Fruit fly (Drosophila melanogaster) whole organism, prepupa: ENCODE data around the gene CG34462.

ENCODE experiments used
- Blimp-1 ChIP-seq: fragments of 200-800 bp; sonication (Bioruptor generic); optimal IDR thresholded peaks from 3 replicates; lab custom pipeline; 2017; ENCODE audit warnings: missing biosample characterization, missing genetic modification characterization, mild to moderate bottlenecking, moderate library complexity, missing genetic modification reagents
- CG10669 ChIP-seq: fragments of 200-800 bp; sonication (Bioruptor generic); optimal IDR thresholded peaks from 3 replicates; lab custom pipeline; 2018; ENCODE audit warnings: missing biosample characterization, mild to moderate bottlenecking, missing genetic modification characterization, moderate library complexity
- CG11762 ChIP-seq: fragments of 200-800 bp; sonication (Bioruptor generic); optimal IDR thresholded peaks from 3 replicates; lab custom pipeline; 2016; ENCODE audit warnings: missing biosample characterization, missing genetic modification characterization; ENCODE audit not compliant: insufficient read depth
- CG34406 ChIP-seq: fragments of 200-800 bp; sonication (Bioruptor generic); optimal IDR thresholded peaks from 3 replicates; lab custom pipeline; 2016; ENCODE audit warnings: missing biosample characterization, missing genetic modification characterization
- CG3919 ChIP-seq: fragments of 200-800 bp; sonication (Bioruptor generic); optimal IDR thresholded peaks from 3 replicates; lab custom pipeline; 2016; ENCODE audit warnings: missing biosample characterization, missing genetic modification characterization
- CG6163 ChIP-seq: fragments of 200-800 bp; sonication (Bioruptor generic); IDR thresholded peaks from 3 replicates; pipeline ENCODE4 v1.3.6; 2022; ENCODE audit warnings: missing biosample characterization, missing genetic modification characterization
- CG6276 ChIP-seq: fragments of 200-800 bp; sonication (Bioruptor generic); optimal IDR thresholded peaks from 2 replicates; lab custom pipeline; 2017; ENCODE audit warnings: missing biosample characterization, mild to moderate bottlenecking, missing genetic modification characterization
- CG6792 ChIP-seq: fragments of 200-800 bp; sonication (Bioruptor generic); optimal IDR thresholded peaks from 3 replicates; lab custom pipeline; 2016; ENCODE audit warnings: missing biosample characterization, missing genetic modification characterization
- CG6808 ChIP-seq: fragments of 200-800 bp; sonication (Bioruptor generic); optimal IDR thresholded peaks from 3 replicates; lab custom pipeline; 2017; ENCODE audit warnings: missing biosample characterization, missing genetic modification characterization, mild to moderate bottlenecking, moderate library complexity, missing genetic modification reagents
- CG6854 ChIP-seq: fragments of 200-800 bp; sonication (Bioruptor generic); optimal IDR thresholded peaks from 2 replicates; lab custom pipeline; 2017; ENCODE audit warnings: missing biosample characterization, mild to moderate bottlenecking, missing genetic modification characterization
- CG8119 ChIP-seq: fragments of 200-800 bp; sonication (Bioruptor generic); IDR thresholded peaks from 3 replicates; pipeline ENCODE4 v1.3.6; 2022; ENCODE audit warnings: missing biosample characterization, missing genetic modification characterization
- CG9139 ChIP-seq: fragments of 200-800 bp; sonication (Bioruptor generic); optimal IDR thresholded peaks from 3 replicates; lab custom pipeline; 2017; ENCODE audit warnings: missing biosample characterization, mild to moderate bottlenecking, missing genetic modification characterization
- Eip75B ChIP-seq: fragments of 200-800 bp; sonication (Bioruptor generic); optimal IDR thresholded peaks from 3 replicates; lab custom pipeline; 2016; ENCODE audit warnings: missing biosample characterization, missing genetic modification characterization
- Eip78C ChIP-seq: fragments of 200-800 bp; sonication (Bioruptor generic); peaks from one replicate; lab custom pipeline; 2016; ENCODE audit warnings: missing biosample characterization, missing genetic modification characterization
- Eip93F ChIP-seq: fragments of 200-800 bp; sonication (Bioruptor generic); optimal IDR thresholded peaks from 2 replicates; lab custom pipeline; 2016; ENCODE audit warnings: missing biosample characterization, mild to moderate bottlenecking, missing genetic modification characterization
- Ets21C ChIP-seq: fragments of 200-800 bp; sonication (Bioruptor generic); optimal IDR thresholded peaks from 3 replicates; lab custom pipeline; 2016; ENCODE audit warnings: missing biosample characterization, missing genetic modification characterization
- Ets96B ChIP-seq: fragments of 200-800 bp; optimal IDR thresholded peaks from 2 replicates; lab custom pipeline; 2019; ENCODE audit warnings: missing biosample characterization, mild to moderate bottlenecking, missing genetic modification characterization, moderate library complexity
- Hr4 ChIP-seq: fragments of 200-800 bp; sonication (Bioruptor generic); optimal IDR thresholded peaks from 3 replicates; lab custom pipeline; 2016; ENCODE audit warnings: missing biosample characterization, missing genetic modification characterization
- Lpt ChIP-seq: fragments of 200-800 bp; sonication (Bioruptor generic); optimal IDR thresholded peaks from 3 replicates; lab custom pipeline; 2016; ENCODE audit warnings: missing biosample characterization, missing genetic modification characterization
- Met ChIP-seq: fragments of 200-800 bp; sonication (Bioruptor generic); optimal IDR thresholded peaks from 3 replicates; lab custom pipeline; 2016; ENCODE audit warnings: missing biosample characterization, missing genetic modification characterization
- Sox102F ChIP-seq: fragments of 200-800 bp; sonication (Bioruptor generic); optimal IDR thresholded peaks from 2 replicates; lab custom pipeline; 2016; ENCODE audit warnings: missing biosample characterization, mild to moderate bottlenecking, missing genetic modification characterization
- Sox15 ChIP-seq: fragments of 200-800 bp; sonication (Bioruptor generic); optimal IDR thresholded peaks from 3 replicates; lab custom pipeline; 2016; ENCODE audit warnings: missing biosample characterization, missing genetic modification characterization
- eg ChIP-seq: fragments of 200-800 bp; sonication (Bioruptor generic); IDR thresholded peaks from 3 replicates; pipeline ENCODE4 v1.3.6; 2022; ENCODE audit warnings: missing biosample characterization, missing genetic modification characterization
- esn ChIP-seq: fragments of 200-800 bp; sonication (Bioruptor generic); optimal IDR thresholded peaks from 2 replicates; lab custom pipeline; 2016; ENCODE audit warnings: missing biosample characterization, mild to moderate bottlenecking, missing genetic modification characterization, moderate library complexity
- fd59A ChIP-seq: fragments of 200-800 bp; sonication (Bioruptor generic); optimal IDR thresholded peaks from 2 replicates; lab custom pipeline; 2017; ENCODE audit warnings: missing biosample characterization, mild to moderate bottlenecking, missing genetic modification characterization, missing genetic modification reagents
- fkh ChIP-seq: fragments of 200-800 bp; sonication (Bioruptor generic); optimal IDR thresholded peaks from 3 replicates; lab custom pipeline; 2017; ENCODE audit warnings: missing biosample characterization, mild to moderate bottlenecking, missing genetic modification characterization, moderate library complexity
- lz ChIP-seq: fragments of 200-800 bp; sonication (Bioruptor generic); optimal IDR thresholded peaks from 3 replicates; lab custom pipeline; 2016; ENCODE audit warnings: missing biosample characterization, missing genetic modification characterization
- ss ChIP-seq, 2 experiments: fragments of 200-800 bp; sonication (Bioruptor generic); optimal IDR thresholded peaks; 2 replicates in 1 of 2; 3 replicates in 1 of 2; lab custom pipeline; 2017 to 2018; ENCODE audit warnings: mild to moderate bottlenecking in 2 of 2, missing biosample characterization in 2 of 2, missing genetic modification characterization in 2 of 2, moderate library complexity in 1 of 2
- svp ChIP-seq: fragments of 200-800 bp; sonication (Bioruptor generic); peaks from one replicate; lab custom pipeline; 2016; ENCODE audit warnings: missing biosample characterization, missing genetic modification characterization
- vri ChIP-seq: fragments of 200-800 bp; sonication (Bioruptor generic); optimal IDR thresholded peaks from 3 replicates; lab custom pipeline; 2016; ENCODE audit warnings: missing biosample characterization, mild to moderate bottlenecking, missing genetic modification characterization

Gene CG34462

dm6 chr3L:8370922-8371321 lies 42.5 kb downstream of the CG34462 start (continued):
- TF ChIP-seq CG10669 (GFP tag; lab: Kevin White, UChicago): no peak
- no peak for TF ChIP-seq eg
- TF ChIP-seq ss (GFP tag; optimal IDR thresholded peaks at IDR 0.05; lab: Kevin White, UChicago): no peak
- TF ChIP-seq esn (GFP tag; lab: Kevin White, UChicago): peak; percentile 61
- no peak for TF ChIP-seq Ets96B
- TF ChIP-seq CG6792 (GFP tag; lab: Kevin White, UChicago): no peak
- no peak for TF ChIP-seq CG6276 (GFP tag; lab: Kevin White, UChicago)
- TF ChIP-seq, all 60 proteins: peak for 20

dm6 chr3L:8371538-8371937 lies 43.2 kb downstream of the CG34462 start:
- TF ChIP-seq Hr4 (GFP tag; lab: Kevin White, UChicago) (no peak), Sox102F (GFP tag; lab: Kevin White, UChicago) (no peak), Eip78C (GFP tag; lab: Kevin White, UChicago) (peak; percentile 62), svp (GFP tag; lab: Kevin White, UChicago) (peak; percentile 56)

- TF ChIP-seq CG6276 (GFP tag; lab: Kevin White, UChicago): no peak
- TF ChIP-seq Ets21C (GFP tag; lab: Kevin White, UChicago): no peak
- TF ChIP-seq CG34406 (GFP tag; lab: Kevin White, UChicago): no peak
- no peak for TF ChIP-seq Met (GFP tag; lab: Kevin White, UChicago)
- no peak for TF ChIP-seq CG8119
- no peak for TF ChIP-seq Sox15 (GFP tag; lab: Kevin White, UChicago)
- peak; percentile 49 for TF ChIP-seq CG6854 (GFP tag; lab: Kevin White, UChicago)
- TF ChIP-seq Sox102F (GFP tag; lab: Kevin White, UChicago): peak; percentile 35
- TF ChIP-seq Eip78C (GFP tag; lab: Kevin White, UChicago): peak; percentile 45
- peak; percentile 74 for TF ChIP-seq CG3919
- no peak for TF ChIP-seq lz (GFP tag; lab: Kevin White, UChicago)
- no peak for TF ChIP-seq Ets96B
- TF ChIP-seq, all 60 proteins: peak for 4
Measured at dm6 chr3L:8372035-8372434, 43.7 kb downstream of the CG34462 start, which contains the start of gene ImpE1. TSS of gene ImpE1 (plus strand) at chr3L:8372405.

dm6 chr3L:8374107-8374506 lies 45.7 kb downstream of the CG34462 start:
- TF ChIP-seq Eip93F (GFP tag; lab: Kevin White, UChicago): no peak
- no peak for TF ChIP-seq Lpt
- TF ChIP-seq Blimp-1 (GFP tag; lab: Kevin White, UChicago): no peak
- no peak for TF ChIP-seq CG11762 (GFP tag; lab: Kevin White, UChicago)
- TF ChIP-seq CG6276 (GFP tag; lab: Kevin White, UChicago): no peak
- TF ChIP-seq vri (GFP tag; lab: Kevin White, UChicago): no peak
- no peak for TF ChIP-seq CG9139
- TF ChIP-seq, all 60 proteins: peak for 0

- peak; percentile 50 for TF ChIP-seq fkh (GFP tag; lab: Kevin White, UChicago)
- no peak for TF ChIP-seq CG11762 (GFP tag; lab: Kevin White, UChicago)
- no peak for TF ChIP-seq fd59A
- no peak for TF ChIP-seq Eip75B (GFP tag; lab: Kevin White, UChicago)
- TF ChIP-seq CG6808 (GFP tag; lab: Kevin White, UChicago): no peak
- TF ChIP-seq svp (GFP tag; lab: Kevin White, UChicago): no peak
- no peak for TF ChIP-seq CG6163 (GFP tag; lab: Robert Waterston, UW)
- no peak for TF ChIP-seq Ets21C (GFP tag; lab: Kevin White, UChicago)
Measured at dm6 chr3L:8379161-8379560, 50.8 kb downstream of the CG34462 start.
